Worm (Caenorhabditis elegans) whole organism, young adult: ENCODE data around the gene elt-2.

Experiments
- B0019.2 ChIP-seq: fragments of 200-800 bp; sonication (Bioruptor generic); conservative IDR thresholded peaks from 2 replicates; pipeline ENCODE4 v1.3.6; 2022; ENCODE audit warnings: missing genetic modification reagents, missing genetic modification characterization, missing compliant biosample characterization
- B0261.1 ChIP-seq: sonication (generic microtip); optimal IDR thresholded peaks from 2 replicates; lab custom pipeline; 2016; ENCODE audit warnings: mild to moderate bottlenecking, missing genetic modification characterization, moderate library complexity, missing compliant biosample characterization
- F33H1.4 ChIP-seq: fragments of 200-800 bp; sonication (Bioruptor generic); IDR thresholded peaks from 2 replicates; pipeline ENCODE4 v1.3.6; 2022; ENCODE audit warnings: missing genetic modification reagents, missing genetic modification characterization, missing compliant biosample characterization
- F49E8.2 ChIP-seq: sonication (generic microtip); optimal IDR thresholded peaks from 3 replicates; lab custom pipeline; 2017; ENCODE audit warnings: missing genetic modification characterization, mild to moderate bottlenecking, missing compliant biosample characterization, antibody characterized with exemption, moderate library complexity; ENCODE audit not compliant: insufficient read depth
- F55B11.4 ChIP-seq: sonication (generic microtip); optimal IDR thresholded peaks from 2 replicates; lab custom pipeline; 2016; ENCODE audit warnings: missing compliant biosample characterization, missing genetic modification characterization, borderline replicate concordance; ENCODE audit not compliant: insufficient read depth
- F57A8.1 ChIP-seq: fragments of 200-800 bp; sonication (Bioruptor generic); optimal IDR thresholded peaks from 2 replicates; lab custom pipeline; 2018; ENCODE audit warnings: mild to moderate bottlenecking, missing genetic modification characterization, moderate library complexity, missing compliant biosample characterization
- K12H6.12 ChIP-seq: fragments of 200-800 bp; sonication (Bioruptor generic); optimal IDR thresholded peaks from 2 replicates; lab custom pipeline; 2018; ENCODE audit warnings: mild to moderate bottlenecking, missing genetic modification characterization, missing compliant biosample characterization
- T07F8.4 ChIP-seq: sonication (generic microtip); optimal IDR thresholded peaks from 2 replicates; lab custom pipeline; 2016; ENCODE audit warnings: mild to moderate bottlenecking, missing genetic modification characterization, moderate library complexity, missing compliant biosample characterization
- Y53F4B.3 ChIP-seq: fragments of 200-800 bp; sonication (Bioruptor generic); IDR thresholded peaks from 2 replicates; pipeline ENCODE4 v1.3.6; 2022; ENCODE audit warnings: missing genetic modification reagents, missing genetic modification characterization, missing compliant biosample characterization
- akir-1 ChIP-seq: fragments of 200-800 bp; sonication (Bioruptor generic); optimal IDR thresholded peaks from 2 replicates; lab custom pipeline; 2018; ENCODE audit warnings: mild to moderate bottlenecking, missing genetic modification characterization, moderate library complexity, missing compliant biosample characterization
- ama-1 ChIP-seq, 3 experiments: fragments of 150-350 bp in 1 of 3; sonication (generic microtip) in 2 of 3; optimal IDR thresholded peaks; 2 replicates each; lab custom pipeline; 2014 to 2018; ENCODE audit warnings: missing biosample characterization in 2 of 3, missing genetic modification characterization in 2 of 3, missing genetic modification reagents in 2 of 3
- aptf-3 ChIP-seq: fragments of 200-800 bp; sonication (Bioruptor generic); IDR thresholded peaks from 2 replicates; pipeline ENCODE4 v1.3.6; 2022; ENCODE audit warnings: missing genetic modification characterization, missing compliant biosample characterization
- athp-1 ChIP-seq: sonication (generic microtip); optimal IDR thresholded peaks from 2 replicates; lab custom pipeline; 2017; ENCODE audit warnings: mild to moderate bottlenecking, missing genetic modification characterization, missing compliant biosample characterization
- cebp-2 ChIP-seq: fragments of 200-800 bp; sonication (Bioruptor generic); IDR thresholded peaks from 2 replicates; pipeline ENCODE4 v1.3.6; 2022; ENCODE audit warnings: missing genetic modification characterization, missing compliant biosample characterization
- dpff-1 ChIP-seq: sonication (generic microtip); optimal IDR thresholded peaks from 2 replicates; lab custom pipeline; 2017; ENCODE audit warnings: mild to moderate bottlenecking, missing genetic modification characterization, missing compliant biosample characterization
- ekl-4 ChIP-seq: fragments of 200-800 bp; sonication (Bioruptor generic); IDR thresholded peaks from 2 replicates; pipeline ENCODE4 v1.3.6; 2022; ENCODE audit warnings: missing genetic modification reagents, missing genetic modification characterization, missing compliant biosample characterization
- hlh-12 ChIP-seq: sonication (generic microtip); optimal IDR thresholded peaks from 2 replicates; lab custom pipeline; 2016; ENCODE audit warnings: missing genetic modification characterization, missing compliant biosample characterization
- hmg-1.2 ChIP-seq: fragments of 200-800 bp; sonication (Bioruptor generic); IDR thresholded peaks from 2 replicates; pipeline ENCODE4 v1.3.6; 2022; ENCODE audit warnings: missing genetic modification reagents, missing genetic modification characterization, missing compliant biosample characterization
- lin-35 ChIP-seq, 3 experiments: fragments of 150-350 bp in 2 of 3; sonication (generic microtip) in 1 of 3; optimal IDR thresholded peaks; 2 replicates each; lab custom pipeline; 2014 to 2018; ENCODE audit warnings: missing biosample characterization in 3 of 3, missing genetic modification characterization in 3 of 3, missing genetic modification reagents in 3 of 3
- lin-54 ChIP-seq: fragments of 200-800 bp; sonication (Bioruptor generic); optimal IDR thresholded peaks from 2 replicates; lab custom pipeline; 2018; ENCODE audit warnings: mild to moderate bottlenecking, missing genetic modification characterization, missing compliant biosample characterization
- lir-1 ChIP-seq: fragments of 200-800 bp; sonication (Bioruptor generic); conservative IDR thresholded peaks from 2 replicates; pipeline ENCODE4 v1.3.6; 2022; ENCODE audit warnings: missing genetic modification reagents, missing genetic modification characterization, missing compliant biosample characterization
- madf-6 ChIP-seq: fragments of 200-800 bp; sonication (Bioruptor generic); IDR thresholded peaks from 2 replicates; pipeline ENCODE4 v1.3.6; 2022; ENCODE audit warnings: missing genetic modification reagents, missing genetic modification characterization, missing compliant biosample characterization
- nhr-27 ChIP-seq: fragments of 200-800 bp; sonication (Bioruptor generic); optimal IDR thresholded peaks from 2 replicates; lab custom pipeline; 2018; ENCODE audit warnings: mild to moderate bottlenecking, missing genetic modification characterization, moderate library complexity, missing compliant biosample characterization
- pbrm-1 ChIP-seq: fragments of 200-800 bp; sonication (Bioruptor generic); IDR thresholded peaks from 2 replicates; pipeline ENCODE4 v1.3.6; 2022; ENCODE audit warnings: missing genetic modification reagents, missing genetic modification characterization, missing compliant biosample characterization
- rec-8 ChIP-seq, 2 experiments: sonication (generic microtip); optimal IDR thresholded peaks; 2 replicates each; lab custom pipeline; 2016; ENCODE audit warnings: mild to moderate bottlenecking in 2 of 2, missing genetic modification characterization in 2 of 2, missing genetic modification reagents in 2 of 2, missing genotype in 2 of 2, missing biosample characterization in 1 of 2, missing compliant biosample characterization in 1 of 2, moderate library complexity in 1 of 2
- sptf-2 ChIP-seq: fragments of 200-800 bp; sonication (Bioruptor generic); optimal IDR thresholded peaks from 2 replicates; lab custom pipeline; 2018; ENCODE audit warnings: mild to moderate bottlenecking, missing genetic modification characterization, missing compliant biosample characterization
- tbx-9 ChIP-seq: sonication (generic microtip); optimal IDR thresholded peaks from 2 replicates; lab custom pipeline; 2016; ENCODE audit warnings: borderline replicate concordance, missing genetic modification characterization, inconsistent platforms, missing compliant biosample characterization
- tlf-1 ChIP-seq: fragments of 200-800 bp; sonication (Bioruptor generic); optimal IDR thresholded peaks from 2 replicates; lab custom pipeline; 2018; ENCODE audit warnings: mild to moderate bottlenecking, missing genetic modification characterization, missing compliant biosample characterization
- unc-130 ChIP-seq: sonication (generic microtip); optimal IDR thresholded peaks from 2 replicates; lab custom pipeline; 2016; ENCODE audit warnings: missing genetic modification reagents, missing genetic modification characterization, missing compliant biosample characterization
- zfh-2 ChIP-seq: fragments of 200-800 bp; sonication (Bioruptor generic); conservative IDR thresholded peaks from 2 replicates; pipeline ENCODE4 v1.3.6; 2022; ENCODE audit warnings: missing genetic modification reagents, missing genetic modification characterization, missing compliant biosample characterization
- ztf-25 ChIP-seq: fragments of 200-800 bp; sonication (Bioruptor generic); IDR thresholded peaks from 2 replicates; pipeline ENCODE4 v1.3.6; 2022; ENCODE audit warnings: missing genetic modification reagents, missing genetic modification characterization, missing compliant biosample characterization

elt-2 gene

ce11 chrX:10485300-10485755 lies 4.3 kb downstream of the elt-2 start, which contains the start of gene C33D3.3:
Gene C33D3.3 (plus strand): TSS chrX:10485350.
- TF ChIP-seq nhr-27 (no peak), hlh-12 (tag; lab: Kevin White, UChicago) (no peak), lin-54 (GFP tag; lab: Kevin White, UChicago) (no peak), F49E8.2 (no peak), B0261.1 (no peak), F33H1.4 (GFP tag; lab: Robert Waterston, UW) (no peak), ztf-25 (GFP tag; lab: Robert Waterston, UW) (no peak), hmg-1.2 (no peak), cebp-2 (GFP tag; lab: Robert Waterston, UW) (no peak), dpff-1 (tag; lab: Kevin White, UChicago) (no peak)

ce11 chrX:10488763-10489162 lies 7.7 kb downstream of the elt-2 start, which contains the start of gene C33D3.4:
Gene C33D3.4 (plus strand): TSS chrX:10489063.
- TF ChIP-seq lir-1 (GFP tag; lab: Robert Waterston, UW) (no peak), ama-1 (optimal IDR thresholded peaks at IDR 0.05; lab: Kevin White, UChicago) (no peak), ama-1 (GFP tag; optimal IDR thresholded peaks at IDR 0.05; lab: Kevin White, UChicago) (no peak), B0019.2 (GFP tag; lab: Robert Waterston, UW) (no peak), tlf-1 (no peak), akir-1 (GFP tag; lab: Kevin White, UChicago) (no peak), athp-1 (tag; lab: Kevin White, UChicago) (no peak), sptf-2 (GFP tag; lab: Kevin White, UChicago) (no peak), pbrm-1 (GFP tag; lab: Robert Waterston, UW) (no peak), B0261.1 (no peak), unc-130 (GFP tag; lab: Kevin White, UChicago) (no peak), K12H6.12 (no peak), tbx-9 (tag; lab: Kevin White, UChicago) (no peak), madf-6 (no peak), F57A8.1 (GFP tag; lab: Kevin White, UChicago) (no peak), F55B11.4 (tag; lab: Kevin White, UChicago) (no peak), dpff-1 (tag; lab: Kevin White, UChicago) (no peak), ekl-4 (GFP tag; lab: Robert Waterston, UW) (no peak), zfh-2 (no peak)

- TF ChIP-seq Y53F4B.3 (GFP tag; lab: Robert Waterston, UW) = no peak
- TF ChIP-seq rec-8 (tag; optimal IDR thresholded peaks at IDR 0.05; lab: Kevin White, UChicago) = no peak
- TF ChIP-seq aptf-3 (GFP tag; lab: Robert Waterston, UW) = no peak
These were observed 10.0 kb downstream of the elt-2 start, which contains the start of gene C33D3.5 for ce11 chrX:10491044-10491443. Gene C33D3.5 (plus strand): TSS chrX:10491344.

- TF ChIP-seq unc-130 (GFP tag; lab: Kevin White, UChicago) = no peak
- no peak for TF ChIP-seq T07F8.4 (tag; lab: Kevin White, UChicago)
- no peak for TF ChIP-seq athp-1 (tag; lab: Kevin White, UChicago)
- TF ChIP-seq F57A8.1 (GFP tag; lab: Kevin White, UChicago) = no peak
- TF ChIP-seq, all 124 proteins: peak for 0
These were observed 11.0 kb downstream of the elt-2 start for ce11 chrX:10491875-10492523.

ce11 chrX:10499590-10499989 lies 18.6 kb downstream of the elt-2 start, which contains the start of gene vab-3:
Gene vab-3 (plus strand): TSS chrX:10499890.
- TF ChIP-seq lin-35 (GFP tag; optimal IDR thresholded peaks at IDR 0.05; lab: Kevin White, UChicago) = no peak
